Fruit fly (Drosophila melanogaster): ENCODE results near the gene CG5078.

Gene CG5078

DNA sequence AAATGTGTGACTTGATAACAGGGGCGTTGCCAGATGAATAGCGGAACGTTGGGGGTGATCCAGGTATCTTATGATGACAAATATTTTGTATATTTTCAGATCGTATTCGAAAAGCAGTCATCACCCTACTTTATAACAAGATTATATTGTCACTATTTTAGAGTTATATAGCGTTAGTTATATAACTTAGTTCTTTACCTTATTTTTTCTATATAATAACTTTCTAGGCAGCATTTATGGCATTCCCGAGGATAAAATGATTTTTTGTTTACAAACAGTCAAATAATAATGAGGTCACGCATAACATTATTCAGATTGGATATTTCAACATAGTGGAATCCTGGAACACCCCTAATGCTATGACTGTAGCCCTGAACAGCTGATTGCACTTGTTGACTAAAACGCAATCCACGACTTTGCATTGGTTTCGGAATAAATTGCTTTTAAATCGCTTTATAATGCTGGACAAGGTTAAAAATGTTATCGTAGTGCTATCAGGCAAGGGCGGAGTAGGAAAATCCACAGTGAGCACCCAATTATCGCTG is 20.4 kb downstream of the CG5078 start, which contains the start of gene Nubp2 (continued):
- TF ChIP-seq CG1603 (tag; optimal IDR thresholded peaks at IDR 0.05): peak; percentile 86
- no peak for TF ChIP-seq hbn (GFP tag; IDR thresholded peaks at IDR 0.05; ENCODE audit: partially characterized antibody)
- TF ChIP-seq Dbx (GFP tag; IDR thresholded peaks at IDR 0.05): peak; percentile 95
- TF ChIP-seq ro (GFP tag; IDR thresholded peaks at IDR 0.05): peak; percentile 79
- TF ChIP-seq CG17912 (GFP tag; optimal IDR thresholded peaks at IDR 0.05): peak; percentile 64
- TF ChIP-seq CG3163 (GFP tag; optimal IDR thresholded peaks at IDR 0.05): peak; percentile 71
- peak; percentile 94 for TF ChIP-seq CG4617 (GFP tag; optimal IDR thresholded peaks at IDR 0.05; ENCODE audit: borderline replicate concordance)
- peak; percentile 96 for TF ChIP-seq lab (GFP tag; optimal IDR thresholded peaks at IDR 0.05)
- TF ChIP-seq CG13624 (GFP tag; optimal IDR thresholded peaks at IDR 0.05): peak; percentile 92
- TF ChIP-seq dimm (GFP tag; IDR thresholded peaks at IDR 0.05): peak; percentile 82
- TF ChIP-seq CG14441 (GFP tag; IDR thresholded peaks at IDR 0.05): peak; percentile 90
- no peak; the same call in 2 of the 3 replicates for TF ChIP-seq CG16813 (GFP tag; IDR thresholded peaks at IDR 0.05; ENCODE audit: partially characterized antibody)
- peak; percentile 90 for TF ChIP-seq CG17385 (GFP tag; optimal IDR thresholded peaks at IDR 0.05)
- TF ChIP-seq Hr39 (optimal IDR thresholded peaks at IDR 0.05): no peak
- peak; percentile 93 for TF ChIP-seq dmrt99B (tag; optimal IDR thresholded peaks at IDR 0.05)
- TF ChIP-seq CG7372 (GFP tag; IDR thresholded peaks at IDR 0.05): peak; percentile 95
- TF ChIP-seq crp (GFP tag; optimal IDR thresholded peaks at IDR 0.05): peak; percentile 92 to 96
- peak; percentile 87 for TF ChIP-seq ranshi (GFP tag; IDR thresholded peaks at IDR 0.05)
- TF ChIP-seq grau (tag; optimal IDR thresholded peaks at IDR 0.05): peak; percentile 96
- peak; percentile 83 for TF ChIP-seq otp (GFP tag; IDR thresholded peaks at IDR 0.05)
- TF ChIP-seq CG17359 (tag; optimal IDR thresholded peaks at IDR 0.05): peak; percentile 90
- TF ChIP-seq dan (GFP tag; IDR thresholded peaks at IDR 0.05): no peak
- peak; percentile 91 for TF ChIP-seq CG30431 (GFP tag; optimal IDR thresholded peaks at IDR 0.05)
- peak; percentile 96 for TF ChIP-seq zen (tag; optimal IDR thresholded peaks at IDR 0.05)
- peak; percentile 89 for TF ChIP-seq exex (tag; optimal IDR thresholded peaks at IDR 0.05)
- TF ChIP-seq her (GFP tag; optimal IDR thresholded peaks at IDR 0.05): peak; percentile 79
- peak; percentile 88 for TF ChIP-seq ase (GFP tag; IDR thresholded peaks at IDR 0.05)
- peak; percentile 72 for TF ChIP-seq E2f2 (GFP tag; IDR thresholded peaks at IDR 0.05)
- peak; percentile 97 for TF ChIP-seq CG2678 (tag; optimal IDR thresholded peaks at IDR 0.05)
- TF ChIP-seq onecut (GFP tag; IDR thresholded peaks at IDR 0.05): peak; percentile 78
- peak; percentile 73 for TF ChIP-seq ab (GFP tag; optimal IDR thresholded peaks at IDR 0.05)
- peak; percentile 81 for TF ChIP-seq Poxn (GFP tag; IDR thresholded peaks at IDR 0.05)
- TF ChIP-seq fu2 (GFP tag; optimal IDR thresholded peaks at IDR 0.05): peak; percentile 94
- TF ChIP-seq CG18764 (GFP tag; optimal IDR thresholded peaks at IDR 0.05): peak; percentile 94
- TF ChIP-seq Fer3 (tag; optimal IDR thresholded peaks at IDR 0.05): peak; percentile 94
- TF ChIP-seq CG15601 (tag; optimal IDR thresholded peaks at IDR 0.05): peak; percentile 93

- TF ChIP-seq sens (GFP tag) (peak; percentile 10), Oli (tag; optimal IDR thresholded peaks at IDR 0.05) (no peak), exex (tag; optimal IDR thresholded peaks at IDR 0.05) (peak; percentile 52), eve (GFP tag; optimal IDR thresholded peaks at IDR 0.05) (peak in 1 of 2 experiments; percentile 2), sd (tag; optimal IDR thresholded peaks at IDR 0.05) (peak; percentile 50), ranshi (GFP tag; IDR thresholded peaks at IDR 0.05) (no peak), stwl (tag; optimal IDR thresholded peaks at IDR 0.05) (no peak)
Observed at dm6 chr3L:20529918-20530317, 24.1 kb downstream of the CG5078 start.
